Worm (Caenorhabditis elegans): ENCODE results near the gene gldi-4.

The gldi-4 gene

ce11 chrIV:7044552-7045139 lies 27.2 kb downstream of the gldi-4 start, which contains the start of gene tin-9.1:
TSS of gene tin-9.1 (minus strand) at chrIV:7044602.
- TF ChIP-seq daf-16 (GFP tag; optimal IDR thresholded peaks at IDR 0.05): no peak
- peak; percentile 53 for TF ChIP-seq daf-16 (tag; optimal IDR thresholded peaks at IDR 0.05)
- TF ChIP-seq lin-15B (tag; optimal IDR thresholded peaks at IDR 0.05): no peak
- TF ChIP-seq F10B5.3 (tag; optimal IDR thresholded peaks at IDR 0.05): no peak
- peak; percentile 66 for TF ChIP-seq hlh-30 (tag; optimal IDR thresholded peaks at IDR 0.05; ENCODE audit: insufficient read depth)
- no peak for TF ChIP-seq Y105C5A.15 (GFP tag; IDR thresholded peaks at IDR 0.05)
- TF ChIP-seq Y5F2A.4 (GFP tag; optimal IDR thresholded peaks at IDR 0.05): no peak
- TF ChIP-seq dpl-1 (GFP tag; optimal IDR thresholded peaks at IDR 0.05): peak; percentile 75
- no peak for TF ChIP-seq mxl-3 (GFP tag; optimal IDR thresholded peaks at IDR 0.05)
- peak; percentile 55 for TF ChIP-seq T20F7.1 (GFP tag; optimal IDR thresholded peaks at IDR 0.05)
- no peak for TF ChIP-seq tag-97 (GFP tag; IDR thresholded peaks at IDR 0.05)
- no peak for TF ChIP-seq egl-43 (GFP tag; IDR thresholded peaks at IDR 0.05)
- TF ChIP-seq rbr-2 (tag; optimal IDR thresholded peaks at IDR 0.05): peak; percentile 52
- no peak for TF ChIP-seq Y48G9A.11 (GFP tag; IDR thresholded peaks at IDR 0.05)
- no peak for TF ChIP-seq unc-62 (GFP tag; optimal IDR thresholded peaks at IDR 0.05 in 1 of 2)
- no peak for TF ChIP-seq unc-62 (tag; optimal IDR thresholded peaks at IDR 0.05)
- peak; percentile 58 for TF ChIP-seq dmd-6 (GFP tag; IDR thresholded peaks at IDR 0.05)
- TF ChIP-seq nhr-77 (tag; optimal IDR thresholded peaks at IDR 0.05): no peak
- TF ChIP-seq nhr-102 (tag; optimal IDR thresholded peaks at IDR 0.05): peak; percentile 18
- TF ChIP-seq zip-11 (GFP tag; IDR thresholded peaks at IDR 0.05): no peak
- no peak for TF ChIP-seq egl-27 (tag; optimal IDR thresholded peaks at IDR 0.05)
- TF ChIP-seq madf-9 (GFP tag; conservative IDR thresholded peaks at IDR 0.05): no peak
- TF ChIP-seq ces-1 (GFP tag; optimal IDR thresholded peaks at IDR 0.05): no peak
- no peak for TF ChIP-seq gei-8 (GFP tag; optimal IDR thresholded peaks at IDR 0.05)
- TF ChIP-seq F37D6.2 (tag; optimal IDR thresholded peaks at IDR 0.05): peak; percentile 21
- TF ChIP-seq ceh-62 (tag; optimal IDR thresholded peaks at IDR 0.05): no peak
- TF ChIP-seq hmg-1.1 (GFP tag; IDR thresholded peaks at IDR 0.05): no peak; the same call in 1 of the 2 replicates
- peak; percentile 53; the same call in 1 of the 2 replicates for TF ChIP-seq snpc-1.2 (GFP tag; IDR thresholded peaks at IDR 0.05)
- TF ChIP-seq aha-1 (tag): peak; percentile 35
- peak; percentile 53 for TF ChIP-seq nhr-6 (tag; optimal IDR thresholded peaks at IDR 0.05)
- peak; percentile 49 for TF ChIP-seq ztf-7 (tag; optimal IDR thresholded peaks at IDR 0.05)
- TF ChIP-seq nhr-111 (GFP tag; optimal IDR thresholded peaks at IDR 0.05): no peak
- TF ChIP-seq ctbp-1 (GFP tag; IDR thresholded peaks at IDR 0.05): no peak
- no peak for TF ChIP-seq nhr-41 (GFP tag; IDR thresholded peaks at IDR 0.05)
- TF ChIP-seq nhr-25 (tag; optimal IDR thresholded peaks at IDR 0.05; ENCODE audit: borderline replicate concordance, insufficient read depth): no peak
- TF ChIP-seq mes-2 (tag; optimal IDR thresholded peaks at IDR 0.05; ENCODE audit: poor library complexity, severe bottlenecking): peak; percentile 88
- TF ChIP-seq spr-1 (tag; optimal IDR thresholded peaks at IDR 0.05): peak; percentile 12
- TF ChIP-seq attf-4 (tag; optimal IDR thresholded peaks at IDR 0.05): no peak
- TF ChIP-seq nhr-48 (tag; optimal IDR thresholded peaks at IDR 0.05): peak; percentile 28
- peak; percentile 48 for TF ChIP-seq lin-13 (GFP tag; optimal IDR thresholded peaks at IDR 0.05)
- no peak for TF ChIP-seq nhr-11 (tag; optimal IDR thresholded peaks at IDR 0.05)
- TF ChIP-seq hlh-11 (tag; optimal IDR thresholded peaks at IDR 0.05): peak; percentile 56
- peak; percentile 74 for TF ChIP-seq dve-1 (tag; optimal IDR thresholded peaks at IDR 0.05; ENCODE audit: insufficient read depth)
- TF ChIP-seq madf-5 (GFP tag; IDR thresholded peaks at IDR 0.05): no peak
- TF ChIP-seq vab-7 (GFP tag; IDR thresholded peaks at IDR 0.05): no peak
- no peak for TF ChIP-seq fkh-10 (GFP tag; optimal IDR thresholded peaks at IDR 0.05)
- peak in 1 of 2 experiments; percentile 92 for TF ChIP-seq lsy-2 (tag; optimal IDR thresholded peaks at IDR 0.05)
- peak; percentile 55 for TF ChIP-seq mep-1 (tag; optimal IDR thresholded peaks at IDR 0.05)
- no peak for TF ChIP-seq ceh-44 (GFP tag; IDR thresholded peaks at IDR 0.05)
- TF ChIP-seq nhr-28 (tag; optimal IDR thresholded peaks at IDR 0.05): peak; percentile 37
- no peak for TF ChIP-seq daf-19 (GFP tag; conservative IDR thresholded peaks at IDR 0.05)
